Fruit fly (Drosophila melanogaster) whole organism, embryonic: ENCODE data around the gene CG2614.

Experiments
- BEAF-32 ChIP-seq: fragments of 200-800 bp; sonication (Bioruptor generic); optimal IDR thresholded peaks from 3 replicates; lab custom pipeline; 2017; ENCODE audit warnings: missing biosample characterization, missing genetic modification characterization, mild to moderate bottlenecking, moderate library complexity, missing genetic modification reagents
- CG10209 ChIP-seq: fragments of 200-800 bp; sonication (Bioruptor generic); optimal IDR thresholded peaks from 3 replicates; lab custom pipeline; 2017; ENCODE audit warnings: missing biosample characterization, mild to moderate bottlenecking, missing genetic modification characterization, missing genetic modification reagents
- CG10366 ChIP-seq: fragments of 200-800 bp; sonication (Bioruptor generic); IDR thresholded peaks from 2 replicates; pipeline ENCODE4 v1.3.6; 2022; ENCODE audit warnings: missing biosample characterization, missing genetic modification characterization
- CG12391 ChIP-seq: fragments of 200-800 bp; sonication (Bioruptor generic); optimal IDR thresholded peaks from 3 replicates; lab custom pipeline; 2018; ENCODE audit warnings: missing biosample characterization, mild to moderate bottlenecking, missing genetic modification characterization, moderate library complexity
- CG13287 ChIP-seq: fragments of 200-800 bp; sonication (Bioruptor generic); IDR thresholded peaks from 2 replicates; pipeline ENCODE4 v1.3.6; 2022; ENCODE audit warnings: missing biosample characterization, missing genetic modification characterization; ENCODE audit not compliant: partially characterized antibody
- CG13624 ChIP-seq: fragments of 200-800 bp; sonication (Bioruptor generic); optimal IDR thresholded peaks from 2 replicates; lab custom pipeline; 2016; ENCODE audit warnings: missing biosample characterization, missing genetic modification characterization
- CG1603 ChIP-seq: fragments of 200-800 bp; sonication (Bioruptor generic); optimal IDR thresholded peaks from 2 replicates; lab custom pipeline; 2019; ENCODE audit warnings: missing biosample characterization, mild to moderate bottlenecking, missing genetic modification characterization, moderate library complexity
- CG18476 ChIP-seq: fragments of 200-800 bp; sonication (Bioruptor generic); optimal IDR thresholded peaks from 2 replicates; lab custom pipeline; 2016; ENCODE audit warnings: missing biosample characterization, mild to moderate bottlenecking, missing genetic modification characterization
- CG2120 ChIP-seq: fragments of 200-800 bp; sonication (Bioruptor generic); optimal IDR thresholded peaks from 3 replicates; lab custom pipeline; 2016; ENCODE audit warnings: missing biosample characterization, missing genetic modification characterization
- CG31224 ChIP-seq: fragments of 200-800 bp; sonication (Bioruptor generic); IDR thresholded peaks from 2 replicates; pipeline ENCODE4 v1.3.6; 2022; ENCODE audit warnings: missing biosample characterization, missing genetic modification characterization
- CG32532 ChIP-seq: fragments of 200-800 bp; sonication (Bioruptor generic); IDR thresholded peaks from 2 replicates; pipeline ENCODE4 v1.3.6; 2022; ENCODE audit warnings: missing biosample characterization, missing genetic modification characterization
- CG32772 ChIP-seq: fragments of 200-800 bp; sonication (Bioruptor generic); IDR thresholded peaks from 2 replicates; pipeline ENCODE4 v1.3.6; 2022; ENCODE audit warnings: missing biosample characterization, missing genetic modification characterization
- CG33213 ChIP-seq: fragments of 200-800 bp; sonication (Bioruptor generic); optimal IDR thresholded peaks from 3 replicates; lab custom pipeline; 2016; ENCODE audit warnings: missing biosample characterization, missing genetic modification characterization
- Dll ChIP-seq: fragments of 200-800 bp; sonication (Bioruptor generic); IDR thresholded peaks from 4 replicates; pipeline ENCODE4 v1.3.6; 2022; ENCODE audit warnings: missing biosample characterization, missing genetic modification characterization; ENCODE audit not compliant: partially characterized antibody
- Doc3 ChIP-seq: fragments of 200-800 bp; sonication (Bioruptor generic); IDR thresholded peaks from 3 replicates; pipeline ENCODE4 v1.3.6; 2022; ENCODE audit warnings: missing biosample characterization, missing genetic modification characterization; ENCODE audit not compliant: partially characterized antibody
- Elba2 ChIP-seq: fragments of 200-800 bp; sonication (Bioruptor generic); optimal IDR thresholded peaks from 3 replicates; lab custom pipeline; 2016; ENCODE audit warnings: missing biosample characterization, missing genetic modification characterization
- Fer2 ChIP-seq: fragments of 200-800 bp; sonication (Bioruptor generic); optimal IDR thresholded peaks from 2 replicates; lab custom pipeline; 2018; ENCODE audit warnings: missing biosample characterization, mild to moderate bottlenecking, missing genetic modification characterization, moderate library complexity
- Hr39 ChIP-seq: fragments of >200 bp; optimal IDR thresholded peaks from 2 replicates; lab custom pipeline; 2017
- Hsf ChIP-seq: fragments of 200-800 bp; sonication (Bioruptor generic); optimal IDR thresholded peaks from 3 replicates; lab custom pipeline; 2016; ENCODE audit warnings: missing biosample characterization, missing genetic modification characterization
- Med ChIP-seq: fragments of 200-800 bp; sonication (Bioruptor generic); peaks from one replicate; lab custom pipeline; 2016; ENCODE audit warnings: missing biosample characterization, missing genetic modification characterization, mild to moderate bottlenecking, inconsistent platforms, moderate library complexity
- Mes4 ChIP-seq: fragments of 200-800 bp; sonication (Bioruptor generic); optimal IDR thresholded peaks from 2 replicates; lab custom pipeline; 2016; ENCODE audit warnings: missing biosample characterization, missing genetic modification characterization
- NfI ChIP-seq: fragments of 200-800 bp; sonication (Bioruptor generic); optimal IDR thresholded peaks from 3 replicates; lab custom pipeline; 2018; ENCODE audit warnings: missing biosample characterization, mild to moderate bottlenecking, missing genetic modification characterization, moderate library complexity
- Ssrp ChIP-seq: fragments of 200-800 bp; sonication (Bioruptor generic); optimal IDR thresholded peaks from 2 replicates; lab custom pipeline; 2018; ENCODE audit warnings: missing biosample characterization, mild to moderate bottlenecking, missing genetic modification characterization, moderate library complexity
- Trl ChIP-seq, 3 experiments: fragments of >200 bp in 2 of 3; fragments of 200-800 bp in 1 of 3; sonication (Bioruptor generic) in 1 of 3; optimal IDR thresholded peaks; 2 replicates in 1 of 3; 3 replicates in 2 of 3; lab custom pipeline; 2016 to 2017; ENCODE audit warnings: missing biosample characterization in 1 of 3, missing genetic modification characterization in 1 of 3
- Usf ChIP-seq: fragments of 200-800 bp; sonication (Bioruptor generic); optimal IDR thresholded peaks from 2 replicates; lab custom pipeline; 2017; ENCODE audit warnings: missing genotype, missing biosample characterization, missing genetic modification characterization
- ap ChIP-seq: fragments of 200-800 bp; sonication (Bioruptor generic); IDR thresholded peaks from 2 replicates; pipeline ENCODE4 v1.3.6; 2022; ENCODE audit warnings: missing biosample characterization, missing genetic modification characterization
- bcd ChIP-seq: fragments of 200-800 bp; sonication (Bioruptor generic); optimal IDR thresholded peaks from 2 replicates; lab custom pipeline; 2017; ENCODE audit warnings: missing biosample characterization, mild to moderate bottlenecking, missing genetic modification characterization
- da ChIP-seq: fragments of 200-800 bp; sonication (Bioruptor generic); optimal IDR thresholded peaks from 2 replicates; lab custom pipeline; 2016; ENCODE audit warnings: missing biosample characterization, missing genetic modification characterization
- dmrt11E ChIP-seq: fragments of 200-800 bp; sonication (Bioruptor generic); optimal IDR thresholded peaks from 3 replicates; lab custom pipeline; 2018; ENCODE audit warnings: missing biosample characterization, mild to moderate bottlenecking, missing genetic modification characterization, moderate library complexity
- dmrt99B ChIP-seq: fragments of 200-800 bp; sonication (Bioruptor generic); optimal IDR thresholded peaks from 2 replicates; lab custom pipeline; 2018; ENCODE audit warnings: missing biosample characterization, mild to moderate bottlenecking, missing genetic modification characterization, moderate library complexity
- dpn ChIP-seq, 2 experiments: fragments of 200-800 bp; sonication (Bioruptor generic); optimal IDR thresholded peaks; 3 replicates each; lab custom pipeline; 2016; ENCODE audit warnings: missing biosample characterization in 2 of 2, missing genetic modification characterization in 2 of 2
- dysf ChIP-seq: fragments of 200-800 bp; sonication (Bioruptor generic); IDR thresholded peaks from 3 replicates; pipeline ENCODE4 v1.3.6; 2022; ENCODE audit warnings: missing biosample characterization, missing genetic modification characterization
- en ChIP-seq: fragments of 200-800 bp; sonication (Bioruptor generic); optimal IDR thresholded peaks from 2 replicates; lab custom pipeline; 2016; ENCODE audit warnings: missing biosample characterization, missing genetic modification characterization
- hbn ChIP-seq: fragments of 200-800 bp; sonication (Bioruptor generic); IDR thresholded peaks from 2 replicates; pipeline ENCODE4 v1.3.6; 2022; ENCODE audit warnings: missing biosample characterization, missing genetic modification characterization; ENCODE audit not compliant: partially characterized antibody
- knrl ChIP-seq: fragments of 200-800 bp; sonication (Bioruptor generic); IDR thresholded peaks from 3 replicates; pipeline ENCODE4 v1.3.6; 2022; ENCODE audit warnings: missing biosample characterization, missing genetic modification characterization; ENCODE audit not compliant: partially characterized antibody
- lilli ChIP-seq: fragments of 200-800 bp; sonication (Bioruptor generic); optimal IDR thresholded peaks from 3 replicates; lab custom pipeline; 2016; ENCODE audit warnings: missing biosample characterization, missing genetic modification characterization
- maf-S ChIP-seq: fragments of 200-800 bp; sonication (Bioruptor generic); optimal IDR thresholded peaks from 2 replicates; lab custom pipeline; 2016; ENCODE audit warnings: missing biosample characterization, missing genetic modification characterization
- nmo ChIP-seq: fragments of 200-800 bp; sonication (Bioruptor generic); optimal IDR thresholded peaks from 2 replicates; lab custom pipeline; 2018; ENCODE audit warnings: missing biosample characterization, mild to moderate bottlenecking, missing genetic modification characterization, moderate library complexity
- phol ChIP-seq: fragments of 200-800 bp; sonication (Bioruptor generic); optimal IDR thresholded peaks from 3 replicates; lab custom pipeline; 2018; ENCODE audit warnings: missing biosample characterization, mild to moderate bottlenecking, missing genetic modification characterization, moderate library complexity
- pzg ChIP-seq: fragments of 200-800 bp; sonication (Bioruptor generic); optimal IDR thresholded peaks from 3 replicates; lab custom pipeline; 2018; ENCODE audit warnings: missing biosample characterization, mild to moderate bottlenecking, missing genetic modification characterization, moderate library complexity
- sens ChIP-seq: fragments of 200-800 bp; sonication (Bioruptor generic); peaks from one replicate; lab custom pipeline; 2016; ENCODE audit warnings: missing biosample characterization, missing genetic modification characterization
- slbo ChIP-seq: fragments of 200-800 bp; sonication (Bioruptor generic); IDR thresholded peaks from 2 replicates; pipeline ENCODE4 v1.3.6; 2022; ENCODE audit warnings: missing biosample characterization, missing genetic modification characterization
- so ChIP-seq: fragments of 200-800 bp; sonication (Bioruptor generic); IDR thresholded peaks from 3 replicates; pipeline ENCODE4 v1.3.6; 2022; ENCODE audit warnings: missing biosample characterization, missing genetic modification characterization
- ssp ChIP-seq: fragments of 200-800 bp; sonication (Bioruptor generic); IDR thresholded peaks from 2 replicates; pipeline ENCODE4 v1.3.6; 2022; ENCODE audit warnings: missing biosample characterization, missing genetic modification characterization
- sug ChIP-seq: fragments of 200-800 bp; optimal IDR thresholded peaks from 2 replicates; lab custom pipeline; 2019; ENCODE audit warnings: missing biosample characterization, mild to moderate bottlenecking, missing genetic modification characterization, moderate library complexity
- tio ChIP-seq: fragments of 200-800 bp; sonication (Bioruptor generic); optimal IDR thresholded peaks from 2 replicates; lab custom pipeline; 2017; ENCODE audit warnings: missing biosample characterization, missing genetic modification characterization, inconsistent platforms
- trem ChIP-seq: fragments of 200-800 bp; optimal IDR thresholded peaks from 3 replicates; lab custom pipeline; 2019; ENCODE audit warnings: missing biosample characterization, mild to moderate bottlenecking, missing genetic modification characterization, moderate library complexity
- wek ChIP-seq: fragments of 200-800 bp; sonication (Bioruptor generic); optimal IDR thresholded peaks from 3 replicates; lab custom pipeline; 2018; ENCODE audit warnings: missing biosample characterization, mild to moderate bottlenecking, missing genetic modification characterization, moderate library complexity
- zfh1 ChIP-seq: fragments of 200-800 bp; sonication (Bioruptor generic); IDR thresholded peaks from 3 replicates; pipeline ENCODE4 v1.3.6; 2022; ENCODE audit warnings: missing biosample characterization, missing genetic modification characterization
- zfh2 ChIP-seq: fragments of 200-800 bp; sonication (Bioruptor generic); optimal IDR thresholded peaks from 2 replicates; lab custom pipeline; 2016; ENCODE audit warnings: missing biosample characterization, missing genetic modification characterization

The CG2614 gene

DNA sequence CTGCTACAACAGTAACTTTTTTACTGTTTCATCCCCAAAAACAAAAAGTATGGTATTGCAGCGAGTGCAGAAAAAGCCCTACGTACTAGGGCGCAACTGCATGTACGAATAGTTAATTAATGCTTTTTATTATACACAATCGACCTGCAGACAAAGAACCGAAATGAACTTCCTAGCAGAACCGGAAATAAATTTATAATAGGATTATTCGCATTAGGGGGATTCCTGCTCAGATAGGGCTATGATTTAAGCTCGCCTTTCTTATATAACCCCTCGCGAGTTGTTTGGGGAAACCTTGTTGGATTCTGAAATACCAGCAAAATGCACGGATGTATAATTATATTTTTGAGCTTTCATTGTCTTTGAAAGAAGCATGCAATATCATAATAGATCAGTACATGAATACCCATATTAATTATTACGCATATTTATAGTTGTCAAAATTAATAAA is 25.4 kb downstream of the CG2614 start, which contains the start of gene Cen (continued):
- TF ChIP-seq CG31224 (GFP tag; lab: Robert Waterston, UW) (no peak), wek (GFP tag; lab: Kevin White, UChicago) (peak; percentile 86), CG33213 (GFP tag; lab: Kevin White, UChicago) (peak; percentile 18), nmo (GFP tag; lab: Kevin White, UChicago) (peak; percentile 54), en (GFP tag; lab: Kevin White, UChicago) (no peak), pzg (peak; percentile 18), zfh1 (GFP tag; lab: Robert Waterston, UW) (peak; percentile 41; the same call in 1 of the 3 replicates), Fer2 (no peak), NfI (GFP tag; lab: Kevin White, UChicago) (peak; percentile 49), ap (peak; percentile 34; the same call in 1 of the 2 replicates), bcd (GFP tag; lab: Kevin White, UChicago) (peak; percentile 39), CG32772 (GFP tag; lab: Robert Waterston, UW) (peak; percentile 60), zfh2 (GFP tag; lab: Kevin White, UChicago) (peak; percentile 41), Elba2 (GFP tag; lab: Kevin White, UChicago) (no peak), ssp (peak; percentile 36; the same call in 1 of the 2 replicates), tio (GFP tag; lab: Kevin White, UChicago) (peak; percentile 46), dysf (GFP tag; lab: Robert Waterston, UW) (peak; percentile 49; the same call in 2 of the 3 replicates), CG2120 (GFP tag; lab: Kevin White, UChicago) (peak; percentile 63), dmrt11E (peak; percentile 40), CG10366 (GFP tag; lab: Robert Waterston, UW) (peak; percentile 47), CG12391 (tag; lab: Kevin White, UChicago) (peak; percentile 51), lilli (peak; percentile 63), Trl (optimal IDR thresholded peaks at IDR 0.05; lab: Kevin White, UChicago) (no peak), Trl (GFP tag; optimal IDR thresholded peaks at IDR 0.05; lab: Kevin White, UChicago) (peak; percentile 32), maf-S (GFP tag; lab: Kevin White, UChicago) (peak; percentile 4), so (GFP tag; lab: Robert Waterston, UW) (no peak), Hsf (GFP tag; lab: Kevin White, UChicago) (peak; percentile 48), dpn (GFP tag; optimal IDR thresholded peaks at IDR 0.05; lab: Kevin White, UChicago) (peak; percentile 22 to 39), CG10209 (GFP tag; lab: Kevin White, UChicago) (peak; percentile 18), CG32532 (peak; percentile 31; the same call in 1 of the 2 replicates), Ssrp (tag; lab: Kevin White, UChicago) (peak; percentile 14), trem (tag; lab: Kevin White, UChicago) (peak; percentile 13), Mes4 (GFP tag; lab: Kevin White, UChicago) (peak; percentile 18), CG13624 (GFP tag; lab: Kevin White, UChicago) (peak; percentile 25), sens (GFP tag; lab: Kevin White, UChicago) (peak; percentile 93), CG18476 (GFP tag; lab: Kevin White, UChicago) (peak; percentile 26), phol (peak; percentile 20), slbo (peak; percentile 58), Med (GFP tag; lab: Kevin White, UChicago) (peak; percentile 89)

DNA sequence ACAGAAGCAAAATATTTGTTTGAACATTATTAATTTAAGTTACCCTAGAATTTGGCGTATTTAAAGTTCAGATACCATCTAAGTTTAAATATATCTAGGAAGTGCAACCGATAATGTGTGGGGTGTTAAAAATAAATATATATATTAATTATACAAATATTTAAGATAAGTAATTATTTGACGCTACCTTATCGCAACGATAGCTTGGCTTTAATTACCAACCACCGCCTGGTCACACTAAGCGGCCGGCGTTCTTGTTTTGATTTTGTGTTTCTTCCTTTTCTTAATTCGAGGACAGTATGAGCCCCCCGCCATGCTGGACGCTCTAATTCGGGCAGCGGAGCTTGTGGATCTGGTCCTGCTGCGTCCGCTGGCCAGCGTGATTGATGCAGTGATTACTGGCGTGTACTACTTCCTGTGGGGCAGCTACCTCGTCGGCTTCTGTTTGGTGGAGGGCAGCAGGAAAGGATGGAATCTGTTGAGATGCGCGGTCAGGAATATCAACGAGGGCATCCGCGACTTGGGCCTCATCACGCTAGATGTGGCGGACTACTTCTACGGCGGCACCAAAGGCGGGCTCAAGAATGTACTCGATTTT is 26.0 kb downstream of the CG2614 start, which contains the start of gene CG2617:
Gene CG2617, plus strand, starts transcription at position 233 of the 598 bp plus-strand sequence.
- peak; percentile 50; the same call in 2 of the 3 replicates for TF ChIP-seq knrl (GFP tag; lab: Robert Waterston, UW)
- TF ChIP-seq Hr39 (lab: Kevin White, UChicago): no peak
- no peak for TF ChIP-seq dmrt99B
- 0 out of 3 replicates have a peak, but pooled peaks have one; percentile 10 for TF ChIP-seq Doc3 (GFP tag; lab: Robert Waterston, UW)
- no peak for TF ChIP-seq Usf (GFP tag; lab: Kevin White, UChicago)
- no peak for TF ChIP-seq da
- no peak for TF ChIP-seq sug
- peak; percentile 65 for TF ChIP-seq CG1603 (tag; lab: Kevin White, UChicago)
- TF ChIP-seq hbn (GFP tag; lab: Robert Waterston, UW): 0 out of 2 replicates have a peak, but pooled peaks have one; percentile 19
- TF ChIP-seq Dll: peak; percentile 61; the same call in 2 of the 4 replicates
- TF ChIP-seq CG13287 (GFP tag; lab: Robert Waterston, UW): peak; percentile 47
- peak; percentile 54 for TF ChIP-seq BEAF-32 (GFP tag; lab: Kevin White, UChicago)
